Fruit fly (Drosophila melanogaster): ENCODE data around the gene Tap42.
A peak's percentile ranks its signal among the peaks of the same experiment; 100 is the strongest.

The Tap42 gene

dm6 chr2L:13367378-13367777, at the start of gene Tap42 (continued):
- no peak for TF ChIP-seq ham (GFP tag; IDR thresholded peaks at IDR 0.05)
- 0 out of 2 replicates have a peak, but pooled peaks have one; percentile 12 for TF ChIP-seq Xrp1 (GFP tag; IDR thresholded peaks at IDR 0.05)
- no peak for TF ChIP-seq Lim3 (GFP tag; IDR thresholded peaks at IDR 0.05)
- TF ChIP-seq CG30403 (GFP tag; optimal IDR thresholded peaks at IDR 0.05) = peak; percentile 36
- peak; percentile 26 for TF ChIP-seq B-H2 (GFP tag; optimal IDR thresholded peaks at IDR 0.05)
- no peak for TF ChIP-seq Fer2 (tag; optimal IDR thresholded peaks at IDR 0.05)
- no peak for TF ChIP-seq CG6654 (GFP tag; optimal IDR thresholded peaks at IDR 0.05)
- no peak for TF ChIP-seq kay (GFP tag; optimal IDR thresholded peaks at IDR 0.05)
- TF ChIP-seq onecut (GFP tag; IDR thresholded peaks at IDR 0.05) = no peak
- TF ChIP-seq CG7987 (GFP tag; optimal IDR thresholded peaks at IDR 0.05) = peak; percentile 5
- TF ChIP-seq run (tag; optimal IDR thresholded peaks at IDR 0.05) = no peak
- no peak for TF ChIP-seq CG2116 (GFP tag; optimal IDR thresholded peaks at IDR 0.05)
- no peak for TF ChIP-seq CG9876 (GFP tag; optimal IDR thresholded peaks at IDR 0.05)
- no peak for TF ChIP-seq ssp (GFP tag; IDR thresholded peaks at IDR 0.05)
- no peak for TF ChIP-seq Doc3 (GFP tag; IDR thresholded peaks at IDR 0.05; ENCODE audit: partially characterized antibody)
- no peak for TF ChIP-seq gro (GFP tag; optimal IDR thresholded peaks at IDR 0.05)
- no peak for TF ChIP-seq CG18764 (GFP tag; optimal IDR thresholded peaks at IDR 0.05)
- TF ChIP-seq CG13424 (tag; optimal IDR thresholded peaks at IDR 0.05) = peak; percentile 49
- peak; percentile 22 for TF ChIP-seq CG2678 (tag; optimal IDR thresholded peaks at IDR 0.05)
- no peak for TF ChIP-seq CG11456 (GFP tag; IDR thresholded peaks at IDR 0.05)
- no peak for TF ChIP-seq Optix (GFP tag; IDR thresholded peaks at IDR 0.05)
- peak; percentile 71 for TF ChIP-seq row (GFP tag; IDR thresholded peaks at IDR 0.05)
- TF ChIP-seq org-1 (GFP tag; optimal IDR thresholded peaks at IDR 0.05) = no peak
- TF ChIP-seq D (optimal IDR thresholded peaks at IDR 0.05) = no peak
- TF ChIP-seq D (GFP tag; optimal IDR thresholded peaks at IDR 0.05) = no peak
- TF ChIP-seq insv (GFP tag; optimal IDR thresholded peaks at IDR 0.05) = no peak
- TF ChIP-seq NFAT (GFP tag; IDR thresholded peaks at IDR 0.05) = no peak
- no peak for TF ChIP-seq Sry-δ (GFP tag; optimal IDR thresholded peaks at IDR 0.05)
- no peak for TF ChIP-seq ken (GFP tag; IDR thresholded peaks at IDR 0.05)
- TF ChIP-seq unpg (GFP tag; optimal IDR thresholded peaks at IDR 0.05) = no peak
- no peak for TF ChIP-seq CG10959 (GFP tag; IDR thresholded peaks at IDR 0.05)
- TF ChIP-seq crp (GFP tag; optimal IDR thresholded peaks at IDR 0.05) = peak; percentile 27 to 90
- TF ChIP-seq CG7556 (GFP tag; optimal IDR thresholded peaks at IDR 0.05) = peak; percentile 7
- TF ChIP-seq phol (tag; optimal IDR thresholded peaks at IDR 0.05) = peak; percentile 72
- TF ChIP-seq gsb (GFP tag; IDR thresholded peaks at IDR 0.05) = no peak
- TF ChIP-seq CG12104 (GFP tag; optimal IDR thresholded peaks at IDR 0.05) = no peak
- no peak for TF ChIP-seq wor (GFP tag; IDR thresholded peaks at IDR 0.05)
- no peak for TF ChIP-seq CG2875 (GFP tag; optimal IDR thresholded peaks at IDR 0.05)
- TF ChIP-seq pb (GFP tag; optimal IDR thresholded peaks at IDR 0.05) = no peak
- TF ChIP-seq Kr (GFP tag; optimal IDR thresholded peaks at IDR 0.05) = no peak
- no peak for TF ChIP-seq Camta (GFP tag; optimal IDR thresholded peaks at IDR 0.05)
- peak; percentile 33 for TF ChIP-seq CG10543 (GFP tag; optimal IDR thresholded peaks at IDR 0.05)
- TF ChIP-seq tgo (GFP tag; IDR thresholded peaks at IDR 0.05) = no peak
- TF ChIP-seq Oaz (GFP tag; IDR thresholded peaks at IDR 0.05) = no peak
- peak; percentile 61 for TF ChIP-seq sens (GFP tag)
- TF ChIP-seq CG3726 (GFP tag; IDR thresholded peaks at IDR 0.05) = no peak
- TF ChIP-seq Fer3 (tag; optimal IDR thresholded peaks at IDR 0.05) = no peak
- no peak for TF ChIP-seq CG10654 (GFP tag; optimal IDR thresholded peaks at IDR 0.05)
- no peak for TF ChIP-seq pnt (GFP tag; optimal IDR thresholded peaks at IDR 0.05)
- TF ChIP-seq CG11560 (tag; IDR thresholded peaks at IDR 0.05) = no peak
- TF ChIP-seq HmgZ (tag; optimal IDR thresholded peaks at IDR 0.05) = peak; percentile 25
- peak; percentile 26 for TF ChIP-seq Mad (GFP tag; optimal IDR thresholded peaks at IDR 0.05)
- peak; percentile 12 for TF ChIP-seq CG7839 (tag; optimal IDR thresholded peaks at IDR 0.05)
